Fruit fly (Drosophila melanogaster) whole organism, prepupa: ENCODE data around the gene CG12715.
A peak's percentile ranks its signal among the peaks of the same experiment; 100 is the strongest.

ENCODE experiments used
- Blimp-1 ChIP-seq: fragments of 200-800 bp; sonication (Bioruptor generic); optimal IDR thresholded peaks from 3 replicates; lab custom pipeline; 2017; ENCODE audit warnings: missing biosample characterization, missing genetic modification characterization, mild to moderate bottlenecking, moderate library complexity, missing genetic modification reagents
- CG10631 ChIP-seq: fragments of 200-800 bp; sonication (Bioruptor generic); optimal IDR thresholded peaks from 2 replicates; lab custom pipeline; 2016; ENCODE audit warnings: missing biosample characterization, missing genetic modification characterization
- CG10669 ChIP-seq: fragments of 200-800 bp; sonication (Bioruptor generic); optimal IDR thresholded peaks from 3 replicates; lab custom pipeline; 2018; ENCODE audit warnings: missing biosample characterization, mild to moderate bottlenecking, missing genetic modification characterization, moderate library complexity
- CG11294 ChIP-seq: fragments of 200-800 bp; sonication (Bioruptor generic); IDR thresholded peaks from 2 replicates; pipeline ENCODE4 v1.3.6; 2022; ENCODE audit warnings: missing biosample characterization, missing genetic modification characterization
- CG11762 ChIP-seq: fragments of 200-800 bp; sonication (Bioruptor generic); optimal IDR thresholded peaks from 3 replicates; lab custom pipeline; 2016; ENCODE audit warnings: missing biosample characterization, missing genetic modification characterization; ENCODE audit not compliant: insufficient read depth
- CG11902 ChIP-seq: fragments of 200-800 bp; sonication (Bioruptor generic); optimal IDR thresholded peaks from 3 replicates; lab custom pipeline; 2016; ENCODE audit warnings: missing biosample characterization, missing genetic modification characterization
- CG15336 ChIP-seq: fragments of 200-800 bp; sonication (Bioruptor generic); IDR thresholded peaks from 2 replicates; pipeline ENCODE4 v1.3.6; 2022; ENCODE audit warnings: missing biosample characterization, missing genetic modification characterization
- CG1621 ChIP-seq: fragments of 200-800 bp; sonication (Bioruptor generic); optimal IDR thresholded peaks from 3 replicates; lab custom pipeline; 2018; ENCODE audit warnings: missing biosample characterization, mild to moderate bottlenecking, missing genetic modification characterization
- CG3032 ChIP-seq: fragments of 200-800 bp; optimal IDR thresholded peaks from 2 replicates; lab custom pipeline; 2019; ENCODE audit warnings: missing biosample characterization, mild to moderate bottlenecking, missing genetic modification characterization, moderate library complexity
- CG32006 ChIP-seq: fragments of 200-800 bp; sonication (Bioruptor generic); optimal IDR thresholded peaks from 3 replicates; lab custom pipeline; 2017; ENCODE audit warnings: missing biosample characterization, mild to moderate bottlenecking, missing genetic modification characterization
- CG34406 ChIP-seq: fragments of 200-800 bp; sonication (Bioruptor generic); optimal IDR thresholded peaks from 3 replicates; lab custom pipeline; 2016; ENCODE audit warnings: missing biosample characterization, missing genetic modification characterization
- CG3919 ChIP-seq: fragments of 200-800 bp; sonication (Bioruptor generic); optimal IDR thresholded peaks from 3 replicates; lab custom pipeline; 2016; ENCODE audit warnings: missing biosample characterization, missing genetic modification characterization
- CG4318 ChIP-seq: fragments of 200-800 bp; sonication (Bioruptor generic); optimal IDR thresholded peaks from 3 replicates; lab custom pipeline; 2017; ENCODE audit warnings: missing biosample characterization, mild to moderate bottlenecking, missing genetic modification characterization
- CG6163 ChIP-seq: fragments of 200-800 bp; sonication (Bioruptor generic); IDR thresholded peaks from 3 replicates; pipeline ENCODE4 v1.3.6; 2022; ENCODE audit warnings: missing biosample characterization, missing genetic modification characterization
- CG6276 ChIP-seq: fragments of 200-800 bp; sonication (Bioruptor generic); optimal IDR thresholded peaks from 2 replicates; lab custom pipeline; 2017; ENCODE audit warnings: missing biosample characterization, mild to moderate bottlenecking, missing genetic modification characterization
- CG6792 ChIP-seq: fragments of 200-800 bp; sonication (Bioruptor generic); optimal IDR thresholded peaks from 3 replicates; lab custom pipeline; 2016; ENCODE audit warnings: missing biosample characterization, missing genetic modification characterization
- CG6808 ChIP-seq: fragments of 200-800 bp; sonication (Bioruptor generic); optimal IDR thresholded peaks from 3 replicates; lab custom pipeline; 2017; ENCODE audit warnings: missing biosample characterization, missing genetic modification characterization, mild to moderate bottlenecking, moderate library complexity, missing genetic modification reagents
- CG7368 ChIP-seq: fragments of 200-800 bp; sonication (Bioruptor generic); optimal IDR thresholded peaks from 3 replicates; lab custom pipeline; 2016; ENCODE audit warnings: missing biosample characterization, missing genetic modification characterization
- CG8119 ChIP-seq: fragments of 200-800 bp; sonication (Bioruptor generic); IDR thresholded peaks from 3 replicates; pipeline ENCODE4 v1.3.6; 2022; ENCODE audit warnings: missing biosample characterization, missing genetic modification characterization
- CG8632 ChIP-seq: fragments of 200-800 bp; sonication (Bioruptor generic); optimal IDR thresholded peaks from 3 replicates; lab custom pipeline; 2016; ENCODE audit warnings: missing biosample characterization, missing genetic modification characterization
- CG9139 ChIP-seq: fragments of 200-800 bp; sonication (Bioruptor generic); optimal IDR thresholded peaks from 3 replicates; lab custom pipeline; 2017; ENCODE audit warnings: missing biosample characterization, mild to moderate bottlenecking, missing genetic modification characterization
- Eip75B ChIP-seq: fragments of 200-800 bp; sonication (Bioruptor generic); optimal IDR thresholded peaks from 3 replicates; lab custom pipeline; 2016; ENCODE audit warnings: missing biosample characterization, missing genetic modification characterization
- Eip78C ChIP-seq: fragments of 200-800 bp; sonication (Bioruptor generic); peaks from one replicate; lab custom pipeline; 2016; ENCODE audit warnings: missing biosample characterization, missing genetic modification characterization
- Eip93F ChIP-seq: fragments of 200-800 bp; sonication (Bioruptor generic); optimal IDR thresholded peaks from 2 replicates; lab custom pipeline; 2016; ENCODE audit warnings: missing biosample characterization, mild to moderate bottlenecking, missing genetic modification characterization
- Ets21C ChIP-seq: fragments of 200-800 bp; sonication (Bioruptor generic); optimal IDR thresholded peaks from 3 replicates; lab custom pipeline; 2016; ENCODE audit warnings: missing biosample characterization, missing genetic modification characterization
- Ets96B ChIP-seq: fragments of 200-800 bp; optimal IDR thresholded peaks from 2 replicates; lab custom pipeline; 2019; ENCODE audit warnings: missing biosample characterization, mild to moderate bottlenecking, missing genetic modification characterization, moderate library complexity
- Gug ChIP-seq: fragments of 200-800 bp; sonication (Bioruptor generic); IDR thresholded peaks from 2 replicates; pipeline ENCODE4 v1.3.6; 2022; ENCODE audit warnings: missing biosample characterization, missing genetic modification characterization
- Hr38 ChIP-seq: sonication (Bioruptor generic); optimal IDR thresholded peaks from 2 replicates; lab custom pipeline; 2016; ENCODE audit warnings: missing biosample characterization, missing genetic modification characterization
- Hr39 ChIP-seq: fragments of 200-800 bp; sonication (Bioruptor generic); optimal IDR thresholded peaks from 2 replicates; lab custom pipeline; 2016; ENCODE audit warnings: missing biosample characterization, missing genetic modification characterization
- Hr4 ChIP-seq: fragments of 200-800 bp; sonication (Bioruptor generic); optimal IDR thresholded peaks from 3 replicates; lab custom pipeline; 2016; ENCODE audit warnings: missing biosample characterization, missing genetic modification characterization
- Lpt ChIP-seq: fragments of 200-800 bp; sonication (Bioruptor generic); optimal IDR thresholded peaks from 3 replicates; lab custom pipeline; 2016; ENCODE audit warnings: missing biosample characterization, missing genetic modification characterization
- OdsH ChIP-seq: fragments of 200-800 bp; sonication (Bioruptor generic); optimal IDR thresholded peaks from 3 replicates; lab custom pipeline; 2016; ENCODE audit warnings: missing biosample characterization, missing genetic modification characterization
- Smox ChIP-seq: fragments of 200-800 bp; sonication (Bioruptor generic); optimal IDR thresholded peaks from 3 replicates; lab custom pipeline; 2016; ENCODE audit warnings: missing biosample characterization, missing genetic modification characterization
- Sox102F ChIP-seq: fragments of 200-800 bp; sonication (Bioruptor generic); optimal IDR thresholded peaks from 2 replicates; lab custom pipeline; 2016; ENCODE audit warnings: missing biosample characterization, mild to moderate bottlenecking, missing genetic modification characterization
- Sox14 ChIP-seq: fragments of 200-800 bp; sonication (Bioruptor generic); optimal IDR thresholded peaks from 3 replicates; lab custom pipeline; 2016; ENCODE audit warnings: missing biosample characterization, missing genetic modification characterization
- achi ChIP-seq: fragments of 200-800 bp; sonication (Bioruptor generic); optimal IDR thresholded peaks from 3 replicates; lab custom pipeline; 2016; ENCODE audit warnings: missing biosample characterization, missing genetic modification characterization
- acj6 ChIP-seq: fragments of 200-800 bp; sonication (Bioruptor generic); optimal IDR thresholded peaks from 3 replicates; lab custom pipeline; 2016; ENCODE audit warnings: missing biosample characterization, missing genetic modification characterization
- cyc ChIP-seq: fragments of 200-800 bp; sonication (Bioruptor generic); optimal IDR thresholded peaks from 3 replicates; lab custom pipeline; 2016; ENCODE audit warnings: missing biosample characterization, missing genetic modification characterization
- dsx ChIP-seq: fragments of 200-800 bp; optimal IDR thresholded peaks from 3 replicates; lab custom pipeline; 2019; ENCODE audit warnings: missing biosample characterization, mild to moderate bottlenecking, missing genetic modification characterization, moderate library complexity; ENCODE audit not compliant: poor library complexity, severe bottlenecking
- eg ChIP-seq: fragments of 200-800 bp; sonication (Bioruptor generic); IDR thresholded peaks from 3 replicates; pipeline ENCODE4 v1.3.6; 2022; ENCODE audit warnings: missing biosample characterization, missing genetic modification characterization
- esn ChIP-seq: fragments of 200-800 bp; sonication (Bioruptor generic); optimal IDR thresholded peaks from 2 replicates; lab custom pipeline; 2016; ENCODE audit warnings: missing biosample characterization, mild to moderate bottlenecking, missing genetic modification characterization, moderate library complexity
- fd59A ChIP-seq: fragments of 200-800 bp; sonication (Bioruptor generic); optimal IDR thresholded peaks from 2 replicates; lab custom pipeline; 2017; ENCODE audit warnings: missing biosample characterization, mild to moderate bottlenecking, missing genetic modification characterization, missing genetic modification reagents
- fd85E ChIP-seq: fragments of 200-800 bp; sonication (Bioruptor generic); optimal IDR thresholded peaks from 3 replicates; lab custom pipeline; 2016; ENCODE audit warnings: missing biosample characterization, missing genetic modification characterization
- fkh ChIP-seq: fragments of 200-800 bp; sonication (Bioruptor generic); optimal IDR thresholded peaks from 3 replicates; lab custom pipeline; 2017; ENCODE audit warnings: missing biosample characterization, mild to moderate bottlenecking, missing genetic modification characterization, moderate library complexity
- pdm3 ChIP-seq: fragments of 200-800 bp; sonication (Bioruptor generic); optimal IDR thresholded peaks from 3 replicates; lab custom pipeline; 2016; ENCODE audit warnings: missing biosample characterization, missing genetic modification characterization
- salr ChIP-seq, 2 experiments: fragments of 200-800 bp; sonication (Bioruptor generic); optimal IDR thresholded peaks; 3 replicates each; lab custom pipeline; 2016 to 2018; ENCODE audit warnings: missing biosample characterization in 2 of 2, missing genetic modification characterization in 2 of 2, mild to moderate bottlenecking in 1 of 2
- spab ChIP-seq: fragments of 200-800 bp; sonication (Bioruptor generic); optimal IDR thresholded peaks from 2 replicates; lab custom pipeline; 2017; ENCODE audit warnings: missing biosample characterization, mild to moderate bottlenecking, missing genetic modification characterization, missing genetic modification reagents

CG12715 gene

DNA sequence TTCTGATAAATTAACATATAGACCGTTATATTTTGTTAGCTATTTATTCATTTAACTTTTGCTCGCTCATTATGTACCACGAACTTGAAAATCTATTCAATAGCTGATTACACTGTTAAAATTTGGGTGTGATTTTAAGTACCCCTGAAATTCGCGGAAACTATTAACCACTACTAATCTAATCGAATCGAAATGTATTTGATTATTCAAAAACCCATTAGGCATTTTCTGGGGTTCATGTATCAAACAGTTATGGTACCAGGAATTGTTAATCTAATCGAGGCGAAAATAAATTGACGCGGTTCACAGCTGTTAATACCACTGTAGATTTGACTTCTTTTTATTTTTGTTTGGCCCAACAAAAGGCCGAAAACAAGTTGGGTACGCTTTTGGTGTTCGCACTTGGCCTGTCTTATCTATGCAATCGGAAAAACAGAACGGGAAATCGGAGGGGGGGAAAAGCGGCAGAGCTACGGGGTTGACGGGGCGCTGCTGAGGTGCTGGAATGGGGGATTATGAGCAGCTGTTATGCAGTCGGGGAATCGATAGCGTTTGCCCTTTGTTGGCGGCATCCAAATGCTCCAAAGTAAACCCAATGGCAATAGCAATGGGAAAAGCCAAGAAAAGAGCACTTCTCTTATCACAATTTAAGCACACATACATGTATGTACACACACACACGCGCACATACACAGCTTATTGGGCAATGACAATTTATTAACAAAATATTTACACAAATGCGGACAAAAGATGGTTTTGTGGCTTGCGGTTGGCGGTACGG is 33.1 kb upstream of the CG12715 start (continued):
- TF ChIP-seq Ets96B (tag; lab: Kevin White, UChicago) (no peak), spab (GFP tag; lab: Kevin White, UChicago) (no peak), cyc (GFP tag; lab: Kevin White, UChicago) (peak; percentile 23), Ets21C (peak; percentile 13), CG10669 (GFP tag; lab: Kevin White, UChicago) (peak; percentile 19), CG34406 (GFP tag; lab: Kevin White, UChicago) (no peak), Sox14 (GFP tag; lab: Kevin White, UChicago) (no peak), CG3032 (tag; lab: Kevin White, UChicago) (no peak), salr (GFP tag; optimal IDR thresholded peaks at IDR 0.05; lab: Kevin White, UChicago) (no peak), CG7368 (GFP tag; lab: Kevin White, UChicago) (no peak), fkh (peak; percentile 87), OdsH (GFP tag; lab: Kevin White, UChicago) (peak; percentile 32), CG10631 (peak; percentile 1), fd85E (no peak), Lpt (GFP tag; lab: Kevin White, UChicago) (no peak), CG4318 (peak; percentile 33)
- TF ChIP-seq, all 60 proteins: peak for 14

DNA sequence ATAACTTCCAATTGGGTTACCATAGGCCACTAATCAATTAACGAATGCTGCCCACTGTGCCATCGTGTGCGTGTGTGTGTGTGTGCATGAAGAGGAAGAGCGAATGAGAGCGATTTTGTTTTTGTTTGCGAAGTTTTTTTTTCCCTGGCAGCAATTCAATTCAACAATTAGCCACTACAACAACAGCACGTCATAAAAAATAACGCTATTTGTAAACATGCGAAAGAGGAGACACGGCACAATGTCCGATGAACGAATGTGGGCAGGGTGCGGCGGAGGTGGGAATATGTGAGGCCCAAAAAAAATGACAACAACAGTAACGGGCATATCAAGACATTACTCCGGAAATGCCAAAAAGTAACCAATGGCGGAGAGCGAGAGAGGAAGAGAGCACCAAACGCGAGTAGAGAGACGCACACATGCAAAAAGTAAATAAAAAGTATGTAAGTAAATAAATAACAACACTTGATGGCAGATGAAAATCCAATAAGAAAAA is 32.3 kb upstream of the CG12715 start:
- no peak for TF ChIP-seq CG15336 (GFP tag; lab: Robert Waterston, UW)
- TF ChIP-seq achi = no peak
- TF ChIP-seq Blimp-1 (GFP tag; lab: Kevin White, UChicago) = no peak
- peak; percentile 88 for TF ChIP-seq fkh
- TF ChIP-seq CG8119 (GFP tag; lab: Robert Waterston, UW) = no peak
- peak; percentile 18 for TF ChIP-seq CG8632 (GFP tag; lab: Kevin White, UChicago)
- TF ChIP-seq fd59A (GFP tag; lab: Kevin White, UChicago) = no peak
- TF ChIP-seq Ets21C = no peak
- no peak for TF ChIP-seq Smox (GFP tag; lab: Kevin White, UChicago)
- TF ChIP-seq CG6808 (GFP tag; lab: Kevin White, UChicago) = no peak
- TF ChIP-seq salr (GFP tag; optimal IDR thresholded peaks at IDR 0.05; lab: Kevin White, UChicago) = no peak
- no peak for TF ChIP-seq Eip93F (GFP tag; lab: Kevin White, UChicago)
- TF ChIP-seq Eip75B (GFP tag; lab: Kevin White, UChicago) = no peak
- no peak for TF ChIP-seq CG6163 (GFP tag; lab: Robert Waterston, UW)
- TF ChIP-seq Ets96B (tag; lab: Kevin White, UChicago) = no peak
- TF ChIP-seq Eip78C (GFP tag; lab: Kevin White, UChicago) = peak; percentile 26
- TF ChIP-seq CG10631 = no peak
- TF ChIP-seq esn (GFP tag; lab: Kevin White, UChicago) = no peak
- TF ChIP-seq eg = peak; percentile 26; the same call in 1 of the 3 replicates
- no peak for TF ChIP-seq fd85E
- TF ChIP-seq dsx (GFP tag; lab: Kevin White, UChicago) = no peak
- no peak for TF ChIP-seq CG11294 (GFP tag; lab: Robert Waterston, UW)
- no peak for TF ChIP-seq Hr39
- no peak for TF ChIP-seq CG34406 (GFP tag; lab: Kevin White, UChicago)
- TF ChIP-seq CG3919 (GFP tag; lab: Kevin White, UChicago) = no peak
- no peak for TF ChIP-seq CG1621 (tag; lab: Kevin White, UChicago)
- no peak for TF ChIP-seq CG6792 (GFP tag; lab: Kevin White, UChicago)
- peak; percentile 14 for TF ChIP-seq CG7368 (GFP tag; lab: Kevin White, UChicago)
- TF ChIP-seq CG4318 = no peak
- no peak for TF ChIP-seq Gug (GFP tag; lab: Robert Waterston, UW)
- TF ChIP-seq Hr38 (GFP tag; lab: Kevin White, UChicago) = no peak
- TF ChIP-seq CG9139 (GFP tag; lab: Kevin White, UChicago) = no peak
- TF ChIP-seq CG6276 (GFP tag; lab: Kevin White, UChicago) = peak; percentile 30
- no peak for TF ChIP-seq CG32006 (GFP tag; lab: Kevin White, UChicago)
- TF ChIP-seq Sox102F = no peak
- TF ChIP-seq OdsH (GFP tag; lab: Kevin White, UChicago) = no peak
- TF ChIP-seq CG10669 (GFP tag; lab: Kevin White, UChicago) = no peak
- TF ChIP-seq CG11762 (GFP tag; lab: Kevin White, UChicago) = no peak
- TF ChIP-seq pdm3 (GFP tag; lab: Kevin White, UChicago) = no peak
- TF ChIP-seq CG11902 (GFP tag; lab: Kevin White, UChicago) = no peak
- TF ChIP-seq Hr4 (GFP tag; lab: Kevin White, UChicago) = peak; percentile 39
- no peak for TF ChIP-seq acj6 (GFP tag; lab: Kevin White, UChicago)
- no peak for TF ChIP-seq Sox14 (GFP tag; lab: Kevin White, UChicago)
